Fruit fly (Drosophila melanogaster): Measurements from ENCODE around the gene Nup205.

Nup205 gene

DNA sequence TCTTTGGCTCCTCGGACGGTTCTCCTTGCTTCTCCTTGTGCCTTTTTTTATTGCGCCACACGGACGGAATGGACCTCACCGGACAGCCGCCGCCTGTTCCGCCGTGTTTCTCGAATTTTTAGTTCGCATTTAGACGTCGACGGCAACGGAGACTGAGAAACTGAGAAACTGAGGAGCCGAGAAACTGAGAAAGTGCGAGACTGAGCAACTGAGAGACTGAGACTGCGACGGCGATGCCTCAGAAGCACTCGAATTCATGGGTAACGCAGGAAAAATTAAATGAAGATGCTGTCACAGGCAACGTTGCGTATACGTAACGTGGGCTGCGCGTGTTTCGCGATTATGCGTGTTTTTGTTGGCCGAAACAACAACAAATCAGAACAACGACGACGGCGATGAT is 23.6 kb downstream of the Nup205 start:
- TF ChIP-seq Mnt (GFP tag; optimal IDR thresholded peaks at IDR 0.05) = no peak
- TF ChIP-seq tj (GFP tag; optimal IDR thresholded peaks at IDR 0.05) = no peak
- no peak for TF ChIP-seq CG11617 (GFP tag; optimal IDR thresholded peaks at IDR 0.05)
- TF ChIP-seq toe (GFP tag; optimal IDR thresholded peaks at IDR 0.05) = no peak
- TF ChIP-seq CG7101 (tag; optimal IDR thresholded peaks at IDR 0.05) = no peak
- TF ChIP-seq pad (GFP tag; optimal IDR thresholded peaks at IDR 0.05) = no peak
- no peak for TF ChIP-seq ovo (GFP tag; optimal IDR thresholded peaks at IDR 0.05)
- no peak for TF ChIP-seq cnc (optimal IDR thresholded peaks at IDR 0.05)
- TF ChIP-seq Hr96 (GFP tag; optimal IDR thresholded peaks at IDR 0.05) = no peak
- TF ChIP-seq CG12768 (GFP tag; optimal IDR thresholded peaks at IDR 0.05) = no peak
- no peak for TF ChIP-seq CG14711 (tag; optimal IDR thresholded peaks at IDR 0.05)
- no peak for TF ChIP-seq CG1620 (GFP tag; optimal IDR thresholded peaks at IDR 0.05)
- no peak for TF ChIP-seq bab1 (GFP tag; optimal IDR thresholded peaks at IDR 0.05)
- no peak for TF ChIP-seq Crg-1 (GFP tag; optimal IDR thresholded peaks at IDR 0.05)
- no peak for TF ChIP-seq CG33017 (tag; optimal IDR thresholded peaks at IDR 0.05)
- no peak for TF ChIP-seq CG5204 (GFP tag; optimal IDR thresholded peaks at IDR 0.05)
- no peak for TF ChIP-seq CG7045 (GFP tag; optimal IDR thresholded peaks at IDR 0.05)
- no peak for TF ChIP-seq kay (GFP tag; ENCODE audit: borderline replicate concordance)
- TF ChIP-seq Clk (GFP tag; optimal IDR thresholded peaks at IDR 0.05) = no peak

DNA sequence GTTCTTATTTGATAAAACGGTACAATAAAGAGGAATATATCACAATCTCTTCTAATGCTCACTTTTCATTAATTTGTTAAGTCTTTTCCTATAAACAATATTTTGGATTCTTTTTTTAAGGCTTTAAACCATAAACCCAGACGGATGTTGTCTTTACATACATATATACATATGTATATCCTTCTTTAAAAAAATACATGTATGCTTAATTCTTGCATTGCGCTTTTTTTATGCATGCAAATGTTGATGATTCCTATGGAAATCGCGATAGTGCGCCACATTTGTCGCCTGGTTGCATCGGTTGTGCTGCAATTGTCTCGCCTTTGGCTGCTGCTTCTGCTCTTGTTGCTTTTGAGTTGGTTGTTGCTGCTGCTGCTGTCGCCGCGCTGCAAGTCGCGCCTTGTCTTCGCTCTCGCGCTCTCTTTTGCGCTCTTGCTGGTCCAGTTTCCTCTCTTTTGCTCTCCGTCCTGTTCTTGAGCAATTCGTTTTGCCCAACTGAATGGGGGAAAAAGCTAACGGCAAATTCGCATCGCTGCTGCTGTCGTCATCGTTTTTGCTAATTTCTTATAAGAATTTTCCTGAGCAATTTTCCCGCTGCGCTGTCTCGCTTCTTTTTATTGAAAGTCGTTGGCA is 24.9 kb downstream of the Nup205 start:
- TF ChIP-seq CG7045 (GFP tag; optimal IDR thresholded peaks at IDR 0.05) = peak; percentile 3
- peak; percentile 44 for TF ChIP-seq CG7101 (tag; optimal IDR thresholded peaks at IDR 0.05)
- TF ChIP-seq CG11617 (GFP tag; optimal IDR thresholded peaks at IDR 0.05) = peak; percentile 48
- TF ChIP-seq tj (GFP tag; optimal IDR thresholded peaks at IDR 0.05) = no peak

DNA sequence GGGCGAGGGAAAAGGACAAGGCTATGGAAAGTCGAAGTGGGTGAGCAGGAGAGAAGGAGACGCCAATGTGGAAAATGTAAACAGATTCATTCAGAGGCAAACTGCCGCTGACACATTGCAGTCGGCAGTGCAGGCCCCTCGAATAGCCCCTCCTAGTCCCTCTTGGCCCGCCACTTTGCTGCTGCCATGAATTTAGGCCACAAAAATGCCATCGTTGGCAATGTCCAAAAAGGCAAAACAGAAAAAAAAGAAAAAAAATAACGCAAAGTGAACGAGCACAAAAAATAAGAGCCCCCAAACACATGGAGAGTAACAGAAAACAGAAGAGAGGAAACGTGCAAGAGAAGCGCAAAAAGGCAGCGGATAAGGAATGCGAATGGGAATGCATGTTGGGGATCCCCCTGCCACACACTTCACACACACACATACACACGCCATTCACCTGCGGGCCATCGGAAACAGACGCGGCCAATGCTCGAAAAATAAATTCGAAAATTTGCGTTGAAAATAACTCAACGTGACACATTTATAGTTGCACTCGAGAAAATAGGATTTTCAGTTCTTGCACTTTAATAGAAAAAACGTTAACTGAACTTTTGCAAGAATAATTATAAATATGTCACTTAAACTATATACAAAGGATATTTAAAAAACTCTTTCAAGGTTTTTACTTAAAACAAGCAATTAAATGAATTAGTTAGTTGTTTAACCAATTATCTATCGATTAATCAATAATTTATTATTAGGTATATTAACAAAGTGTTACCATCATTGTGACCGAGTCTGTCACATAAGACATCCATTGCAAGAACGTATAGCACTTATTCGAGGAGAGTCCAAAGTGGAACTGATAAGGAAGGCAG is 26.6 kb downstream of the Nup205 start:
- peak; percentile 52 for TF ChIP-seq CG11617 (GFP tag; optimal IDR thresholded peaks at IDR 0.05)
- no peak for TF ChIP-seq CG14711 (tag; optimal IDR thresholded peaks at IDR 0.05)
- no peak for TF ChIP-seq cnc (optimal IDR thresholded peaks at IDR 0.05)
- TF ChIP-seq CG12768 (GFP tag; optimal IDR thresholded peaks at IDR 0.05) = no peak
- TF ChIP-seq Mnt (GFP tag; optimal IDR thresholded peaks at IDR 0.05) = no peak
- peak; percentile 52 for TF ChIP-seq CG7101 (tag; optimal IDR thresholded peaks at IDR 0.05)
- no peak for TF ChIP-seq CG1620 (GFP tag; optimal IDR thresholded peaks at IDR 0.05)
- no peak for TF ChIP-seq toe (GFP tag; optimal IDR thresholded peaks at IDR 0.05)
- peak; percentile 31 for TF ChIP-seq kay (GFP tag; ENCODE audit: borderline replicate concordance)
- TF ChIP-seq bab1 (GFP tag; optimal IDR thresholded peaks at IDR 0.05) = no peak
- no peak for TF ChIP-seq CG5204 (GFP tag; optimal IDR thresholded peaks at IDR 0.05)
- TF ChIP-seq Clk (GFP tag; optimal IDR thresholded peaks at IDR 0.05) = no peak
- TF ChIP-seq tj (GFP tag; optimal IDR thresholded peaks at IDR 0.05) = peak; percentile 91
- TF ChIP-seq Crg-1 (GFP tag; optimal IDR thresholded peaks at IDR 0.05) = no peak
- TF ChIP-seq ovo (GFP tag; optimal IDR thresholded peaks at IDR 0.05) = no peak
- no peak for TF ChIP-seq Hr96 (GFP tag; optimal IDR thresholded peaks at IDR 0.05)
- TF ChIP-seq cic (GFP tag; optimal IDR thresholded peaks at IDR 0.05) = no peak
- no peak for TF ChIP-seq CG7045 (GFP tag; optimal IDR thresholded peaks at IDR 0.05)
- no peak for TF ChIP-seq CG33017 (tag; optimal IDR thresholded peaks at IDR 0.05)
- TF ChIP-seq pad (GFP tag; optimal IDR thresholded peaks at IDR 0.05) = no peak

DNA sequence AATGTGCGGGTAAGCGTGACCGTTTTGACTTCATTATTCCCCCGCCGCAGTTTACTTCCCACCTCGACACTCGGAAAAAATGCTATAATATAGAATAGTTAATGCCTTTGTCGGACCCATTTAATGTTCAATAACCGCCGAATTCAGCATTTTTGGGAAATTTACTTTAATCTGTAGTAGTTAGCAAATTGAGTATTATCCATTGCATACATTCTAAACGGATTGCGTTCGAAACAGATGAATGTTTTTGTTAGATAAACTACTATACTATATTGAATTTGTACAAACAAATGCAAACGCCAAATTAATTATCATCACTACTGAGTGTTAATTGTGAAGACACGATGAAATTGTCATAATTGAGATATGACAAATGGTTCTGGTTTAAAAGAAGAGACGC is 32.2 kb downstream of the Nup205 start:
- TF ChIP-seq tj (GFP tag; optimal IDR thresholded peaks at IDR 0.05) (no peak), kay (GFP tag; ENCODE audit: borderline replicate concordance) (peak; percentile 20)

DNA sequence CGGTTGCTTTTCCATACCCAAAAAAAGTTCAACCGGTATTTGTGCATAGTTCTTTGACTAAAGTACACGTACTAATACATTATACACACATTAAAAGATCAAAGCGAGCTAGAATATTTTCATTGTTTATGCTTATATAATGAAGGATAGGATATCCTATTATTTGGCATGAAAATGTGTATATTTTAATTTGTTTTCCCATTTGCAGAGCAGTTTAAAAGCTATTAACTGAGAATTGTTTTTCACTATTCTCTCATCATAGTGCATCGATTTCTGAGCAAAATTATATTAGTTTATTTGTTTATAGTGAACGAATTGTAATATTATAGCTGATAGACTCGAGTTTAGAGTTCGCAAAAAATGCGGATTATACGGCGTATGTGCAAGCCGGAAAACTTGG is 34.5 kb downstream of the Nup205 start:
- TF ChIP-seq kay (GFP tag; ENCODE audit: borderline replicate concordance) = peak; percentile 81
- no peak for TF ChIP-seq toe (GFP tag; optimal IDR thresholded peaks at IDR 0.05)

DNA sequence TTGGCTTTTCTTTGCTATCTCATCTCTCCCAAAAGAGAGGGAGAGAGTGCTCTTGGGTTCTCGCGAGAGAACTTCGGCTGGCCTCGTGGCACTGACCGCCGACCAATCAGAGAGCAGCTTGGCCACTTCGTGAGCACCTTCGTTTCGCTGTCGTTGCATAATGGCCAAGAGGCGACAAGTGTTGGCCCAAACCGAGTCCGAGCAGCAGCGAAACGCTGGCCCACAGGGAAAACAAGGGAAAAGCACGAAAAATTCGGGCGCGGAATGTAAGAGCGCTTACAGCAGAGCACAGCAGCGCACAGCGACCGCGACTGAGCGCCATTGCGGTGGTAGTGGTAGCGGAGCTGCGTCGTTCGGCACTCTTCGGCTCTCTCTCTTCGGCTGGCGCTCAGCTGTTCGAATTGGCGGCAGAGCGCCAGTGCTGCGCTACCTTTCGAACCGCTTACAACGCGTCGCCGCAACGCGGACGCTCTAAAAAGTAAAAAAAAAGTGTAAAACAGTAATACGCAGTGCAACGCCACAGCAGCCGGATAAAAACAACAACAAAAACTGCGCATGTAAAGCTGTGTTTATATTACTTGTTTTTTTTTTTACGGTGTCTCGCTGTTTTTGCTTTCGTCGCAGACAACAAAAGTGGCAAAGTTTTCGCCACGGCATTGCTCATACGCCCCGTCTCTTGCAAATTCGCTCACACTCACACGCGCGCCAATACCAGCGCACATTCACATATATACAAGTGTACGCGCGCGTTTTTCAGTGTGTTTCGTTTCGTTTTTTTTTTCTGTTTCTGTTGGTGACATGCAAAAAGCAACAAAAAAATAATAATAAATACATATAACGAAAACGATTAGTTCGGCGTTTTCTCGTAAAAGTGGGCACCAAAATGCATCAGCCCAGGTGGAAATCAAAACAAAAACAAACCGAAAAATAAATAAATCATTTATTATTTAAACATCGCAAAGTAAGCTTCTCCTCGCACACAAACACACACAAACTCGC is 35.2 kb downstream of the Nup205 start:
- peak; percentile 3 for TF ChIP-seq CG1620 (GFP tag; optimal IDR thresholded peaks at IDR 0.05)
- peak; percentile 66 for TF ChIP-seq ovo (GFP tag; optimal IDR thresholded peaks at IDR 0.05)
- no peak for TF ChIP-seq cnc (optimal IDR thresholded peaks at IDR 0.05)
- TF ChIP-seq CG11617 (GFP tag; optimal IDR thresholded peaks at IDR 0.05) = peak; percentile 76
- TF ChIP-seq CG7045 (GFP tag; optimal IDR thresholded peaks at IDR 0.05) = no peak
- TF ChIP-seq Mnt (GFP tag; optimal IDR thresholded peaks at IDR 0.05) = peak; percentile 60
- TF ChIP-seq Crg-1 (GFP tag; optimal IDR thresholded peaks at IDR 0.05) = peak; percentile 16
- peak; percentile 5 for TF ChIP-seq toe (GFP tag; optimal IDR thresholded peaks at IDR 0.05)
- no peak for TF ChIP-seq CG5204 (GFP tag; optimal IDR thresholded peaks at IDR 0.05)
- peak; percentile 45 for TF ChIP-seq Hr96 (GFP tag; optimal IDR thresholded peaks at IDR 0.05)
- TF ChIP-seq cic (GFP tag; optimal IDR thresholded peaks at IDR 0.05) = no peak
- peak; percentile 86 for TF ChIP-seq tj (GFP tag; optimal IDR thresholded peaks at IDR 0.05)
- peak; percentile 30 for TF ChIP-seq pad (GFP tag; optimal IDR thresholded peaks at IDR 0.05)
- TF ChIP-seq kay (GFP tag; ENCODE audit: borderline replicate concordance) = peak; percentile 85
- TF ChIP-seq bab1 (GFP tag; optimal IDR thresholded peaks at IDR 0.05) = no peak
- no peak for TF ChIP-seq CG33017 (tag; optimal IDR thresholded peaks at IDR 0.05)
- no peak for TF ChIP-seq CG14711 (tag; optimal IDR thresholded peaks at IDR 0.05)
- TF ChIP-seq Clk (GFP tag; optimal IDR thresholded peaks at IDR 0.05) = no peak
- peak; percentile 1 for TF ChIP-seq CG7101 (tag; optimal IDR thresholded peaks at IDR 0.05)
- no peak for TF ChIP-seq CG12768 (GFP tag; optimal IDR thresholded peaks at IDR 0.05)

Measured in whole organism, adult.